Worm (Caenorhabditis elegans) whole organism, young adult: ENCODE data around the gene haao-1.

Experiments used
- B0035.1 ChIP-seq: sonication (generic microtip); optimal IDR thresholded peaks from 2 replicates; lab custom pipeline; 2016; ENCODE audit warnings: missing genetic modification characterization, mild to moderate bottlenecking, missing compliant biosample characterization, missing genotype, missing genetic modification reagents
- F37B4.10 ChIP-seq: fragments of 200-800 bp; sonication (Bioruptor generic); IDR thresholded peaks from 2 replicates; pipeline ENCODE4 v1.3.6; 2022; ENCODE audit warnings: missing genetic modification characterization, missing compliant biosample characterization
- F39B2.1 ChIP-seq: fragments of 200-800 bp; sonication (Bioruptor generic); IDR thresholded peaks from 2 replicates; pipeline ENCODE4 v1.3.6; 2022; ENCODE audit warnings: missing genetic modification reagents, missing genetic modification characterization, missing compliant biosample characterization
- ceh-100 ChIP-seq: fragments of 200-800 bp; sonication (Bioruptor generic); IDR thresholded peaks from 2 replicates; pipeline ENCODE4 v1.3.6; 2022; ENCODE audit warnings: missing genetic modification reagents, missing genetic modification characterization, missing compliant biosample characterization
- chd-7 ChIP-seq: sonication (generic microtip); optimal IDR thresholded peaks from 2 replicates; lab custom pipeline; 2016; ENCODE audit warnings: mild to moderate bottlenecking, missing genetic modification characterization, moderate library complexity, missing compliant biosample characterization
- lag-1 ChIP-seq: fragments of 200-800 bp; sonication (Bioruptor generic); IDR thresholded peaks from 2 replicates; pipeline ENCODE4 v1.3.6; 2022; ENCODE audit warnings: missing genetic modification reagents, missing genetic modification characterization, missing compliant biosample characterization
- lin-40 ChIP-seq: sonication (generic microtip); optimal IDR thresholded peaks from 2 replicates; lab custom pipeline; 2016; ENCODE audit warnings: missing genetic modification characterization, mild to moderate bottlenecking, missing compliant biosample characterization, missing genotype, missing genetic modification reagents
- madf-10 ChIP-seq: sonication (generic microtip); optimal IDR thresholded peaks from 2 replicates; lab custom pipeline; 2016; ENCODE audit warnings: mild to moderate bottlenecking, missing genetic modification characterization, missing compliant biosample characterization
- pha-4 ChIP-seq: fragments of 150-350 bp; sonication (generic microtip); optimal IDR thresholded peaks from 2 replicates; lab custom pipeline; 2014; ENCODE audit warnings: missing biosample characterization, missing genetic modification reagents, missing genetic modification characterization
- rcor-1 ChIP-seq: fragments of 200-800 bp; sonication (Bioruptor generic); IDR thresholded peaks from 2 replicates; pipeline ENCODE4 v1.3.6; 2022; ENCODE audit warnings: missing genetic modification reagents, missing genetic modification characterization, missing compliant biosample characterization
- rpc-1 ChIP-seq, 2 experiments: fragments of 150-350 bp in 1 of 2; sonication (generic microtip) in 1 of 2; optimal IDR thresholded peaks; 2 replicates each; lab custom pipeline; 2014 to 2018; ENCODE audit warnings: missing biosample characterization in 1 of 2, missing genetic modification characterization in 1 of 2, missing genetic modification reagents in 1 of 2, missing genotype in 1 of 2
- snpc-4 ChIP-seq, 5 experiments: fragments of 150-350 bp in 1 of 5; sonication (generic microtip) in 4 of 5; optimal IDR thresholded peaks; 2 replicates each; lab custom pipeline; 2014 to 2018; ENCODE audit warnings: missing genetic modification characterization in 5 of 5, missing biosample characterization in 3 of 5, antibody characterized with exemption in 2 of 5, mild to moderate bottlenecking in 2 of 5, missing compliant biosample characterization in 2 of 5, missing genotype in 2 of 5, moderate library complexity in 2 of 5, missing genetic modification reagents in 1 of 5
- tbx-9 ChIP-seq: sonication (generic microtip); optimal IDR thresholded peaks from 2 replicates; lab custom pipeline; 2016; ENCODE audit warnings: borderline replicate concordance, missing genetic modification characterization, inconsistent platforms, missing compliant biosample characterization

- TF ChIP-seq ceh-100 (GFP tag; lab: Robert Waterston, UW) (no peak), rcor-1 (no peak), pha-4 (tag; lab: Kevin White, UChicago) (no peak), chd-7 (no peak), F39B2.1 (no peak), lin-40 (tag; lab: Kevin White, UChicago) (no peak), B0035.1 (tag; lab: Kevin White, UChicago) (no peak), tbx-9 (tag; lab: Kevin White, UChicago) (no peak), snpc-4 (GFP tag; optimal IDR thresholded peaks at IDR 0.05; lab: Kevin White, UChicago) (no peak), snpc-4 (tag; optimal IDR thresholded peaks at IDR 0.05; lab: Kevin White, UChicago) (no peak), rpc-1 (optimal IDR thresholded peaks at IDR 0.05; lab: Kevin White, UChicago) (no peak), rpc-1 (tag; optimal IDR thresholded peaks at IDR 0.05; lab: Kevin White, UChicago) (no peak), madf-10 (tag; lab: Kevin White, UChicago) (no peak), F37B4.10 (no peak), lag-1 (GFP tag; lab: Robert Waterston, UW) (no peak)
Observed at ce11 chrV:9492460-9492859, 12.2 kb upstream of the haao-1 start.
